Worm (Caenorhabditis elegans) whole organism, L1 larva: ENCODE results near the gene pek-1.
A peak's percentile ranks its signal among the peaks of the same experiment; 100 is the strongest.

Experiments used
- C04F5.9 ChIP-seq: sonication (generic microtip); optimal IDR thresholded peaks from 2 replicates; lab custom pipeline; 2016; ENCODE audit warnings: missing genetic modification characterization, missing compliant biosample characterization
- C16A3.4 ChIP-seq: fragments of 150-350 bp; optimal IDR thresholded peaks from 2 replicates; lab custom pipeline; 2014; ENCODE audit warnings: missing biosample characterization, missing genetic modification characterization
- Y116A8C.19 ChIP-seq: sonication (generic microtip); optimal IDR thresholded peaks from 2 replicates; lab custom pipeline; 2016; ENCODE audit warnings: missing compliant biosample characterization, missing genetic modification characterization, borderline replicate concordance
- ama-1 ChIP-seq: fragments of 150-350 bp; optimal IDR thresholded peaks from 2 replicates; lab custom pipeline; 2014
- blmp-1 ChIP-seq: fragments of 150-350 bp; optimal IDR thresholded peaks from 2 replicates; lab custom pipeline; 2014; ENCODE audit warnings: missing biosample characterization, missing genetic modification characterization
- ceh-63 ChIP-seq: fragments of 200-800 bp; sonication (Bioruptor generic); optimal IDR thresholded peaks from 2 replicates; lab custom pipeline; 2018; ENCODE audit warnings: mild to moderate bottlenecking, missing genetic modification characterization, missing compliant biosample characterization
- ceh-82 ChIP-seq, 3 experiments: fragments of 150-350 bp in 1 of 3; sonication (generic microtip) in 2 of 3; optimal IDR thresholded peaks; 2 replicates each; lab custom pipeline; 2014 to 2017; ENCODE audit warnings: missing biosample characterization in 3 of 3, missing genetic modification characterization in 3 of 3
- ceh-88 ChIP-seq: fragments of 200-800 bp; sonication (Bioruptor generic); IDR thresholded peaks from 2 replicates; pipeline ENCODE4 v1.3.6; 2022; ENCODE audit warnings: missing genetic modification characterization, missing compliant biosample characterization
- ceh-90 ChIP-seq: sonication (generic microtip); optimal IDR thresholded peaks from 2 replicates; lab custom pipeline; 2016; ENCODE audit warnings: missing genetic modification characterization, missing compliant biosample characterization
- ces-1 ChIP-seq: fragments of 150-350 bp; optimal IDR thresholded peaks from 2 replicates; lab custom pipeline; 2014; ENCODE audit warnings: missing biosample characterization, missing genetic modification reagents, missing genetic modification characterization
- dpl-1 ChIP-seq, 3 experiments: fragments of 150-350 bp in 2 of 3; sonication (generic microtip) in 1 of 3; optimal IDR thresholded peaks; 2 replicates each; lab custom pipeline; 2014 to 2017; ENCODE audit warnings: missing biosample characterization in 3 of 3, missing genetic modification characterization in 3 of 3, missing genetic modification reagents in 3 of 3
- dsc-1 ChIP-seq: sonication (generic microtip); optimal IDR thresholded peaks from 2 replicates; lab custom pipeline; 2016; ENCODE audit warnings: mild to moderate bottlenecking, missing genetic modification characterization, missing compliant biosample characterization
- efl-1 ChIP-seq, 4 experiments: fragments of 150-350 bp; optimal IDR thresholded peaks in 3 of 4; peaks in 1 of 4; 1 replicate in 1 of 4; 2 replicates in 3 of 4; lab custom pipeline; 2014; ENCODE audit warnings: missing biosample characterization in 2 of 4, missing genetic modification characterization in 2 of 4, missing genetic modification reagents in 2 of 4
- fkh-10 ChIP-seq: sonication (generic microtip); optimal IDR thresholded peaks from 2 replicates; lab custom pipeline; 2017; ENCODE audit warnings: missing biosample characterization, missing genetic modification reagents, missing genetic modification characterization
- fkh-4 ChIP-seq: sonication (generic microtip); optimal IDR thresholded peaks from 2 replicates; lab custom pipeline; 2016; ENCODE audit warnings: missing compliant biosample characterization, missing genetic modification characterization, borderline replicate concordance
- fkh-8 ChIP-seq: sonication (generic microtip); optimal IDR thresholded peaks from 2 replicates; lab custom pipeline; 2016; ENCODE audit warnings: mild to moderate bottlenecking, missing genetic modification characterization, missing compliant biosample characterization
- grh-1 ChIP-seq: fragments of 200-800 bp; sonication (Bioruptor generic); IDR thresholded peaks from 2 replicates; pipeline ENCODE4 v1.3.6; 2022; ENCODE audit warnings: missing genetic modification reagents, missing genetic modification characterization, missing compliant biosample characterization
- hlh-17 ChIP-seq: fragments of 200-800 bp; sonication (Bioruptor generic); optimal IDR thresholded peaks from 2 replicates; lab custom pipeline; 2018; ENCODE audit warnings: missing genetic modification characterization, mild to moderate bottlenecking, missing compliant biosample characterization, moderate library complexity, borderline replicate concordance
- hpl-2 ChIP-seq: fragments of 150-350 bp; optimal IDR thresholded peaks from 2 replicates; lab custom pipeline; 2014; ENCODE audit warnings: missing biosample characterization, missing genetic modification reagents, missing genetic modification characterization
- jun-1 ChIP-seq: fragments of 150-350 bp; optimal IDR thresholded peaks from 2 replicates; lab custom pipeline; 2014; ENCODE audit warnings: missing biosample characterization, missing genetic modification reagents, missing genetic modification characterization
- lin-14 ChIP-seq: fragments of 200-800 bp; sonication (Bioruptor generic); optimal IDR thresholded peaks from 2 replicates; lab custom pipeline; 2018; ENCODE audit warnings: mild to moderate bottlenecking, missing genetic modification characterization, moderate library complexity, missing compliant biosample characterization
- lin-15B ChIP-seq: fragments of 150-350 bp; sonication (generic microtip); optimal IDR thresholded peaks from 3 replicates; lab custom pipeline; 2014; ENCODE audit warnings: missing biosample characterization, missing genetic modification characterization
- lin-39 ChIP-seq: fragments of 150-350 bp; optimal IDR thresholded peaks from 2 replicates; lab custom pipeline; 2014; ENCODE audit warnings: missing biosample characterization, missing genetic modification reagents, missing genetic modification characterization
- lir-3 ChIP-seq: sonication (generic microtip); optimal IDR thresholded peaks from 2 replicates; lab custom pipeline; 2016; ENCODE audit warnings: mild to moderate bottlenecking, missing genetic modification characterization, moderate library complexity, missing compliant biosample characterization; ENCODE audit not compliant: poor library complexity
- lsy-2 ChIP-seq, 2 experiments: fragments of 150-350 bp; optimal IDR thresholded peaks; 2 replicates each; lab custom pipeline; 2014; ENCODE audit warnings: missing biosample characterization in 2 of 2, missing genetic modification characterization in 2 of 2
- mdl-1 ChIP-seq, 2 experiments: fragments of 150-350 bp; optimal IDR thresholded peaks; 2 replicates each; lab custom pipeline; 2014 to 2017; ENCODE audit warnings: missing biosample characterization in 2 of 2, missing genetic modification characterization in 2 of 2, inconsistent platforms in 1 of 2
- mep-1 ChIP-seq: fragments of 150-350 bp; optimal IDR thresholded peaks from 2 replicates; lab custom pipeline; 2014; ENCODE audit warnings: missing biosample characterization, missing genetic modification characterization
- nhr-11 ChIP-seq: fragments of 150-350 bp; optimal IDR thresholded peaks from 2 replicates; lab custom pipeline; 2014; ENCODE audit warnings: missing biosample characterization, missing genetic modification characterization
- nhr-19 ChIP-seq: fragments of 200-800 bp; sonication (Bioruptor generic); conservative IDR thresholded peaks from 2 replicates; pipeline ENCODE4 v1.3.6; 2022; ENCODE audit warnings: missing genetic modification characterization, missing compliant biosample characterization
- nhr-20 ChIP-seq: sonication (generic microtip); optimal IDR thresholded peaks from 2 replicates; lab custom pipeline; 2016; ENCODE audit warnings: mild to moderate bottlenecking, missing genetic modification characterization, missing compliant biosample characterization
- nhr-237 ChIP-seq: fragments of 150-350 bp; optimal IDR thresholded peaks from 2 replicates; lab custom pipeline; 2014; ENCODE audit warnings: missing biosample characterization, missing genetic modification characterization
- nhr-71 ChIP-seq: sonication (generic microtip); optimal IDR thresholded peaks from 2 replicates; lab custom pipeline; 2016; ENCODE audit warnings: mild to moderate bottlenecking, missing genetic modification characterization, moderate library complexity, missing compliant biosample characterization
- nhr-76 ChIP-seq: sonication (generic microtip); optimal IDR thresholded peaks from 2 replicates; lab custom pipeline; 2017; ENCODE audit warnings: missing biosample characterization, missing genetic modification characterization
- pax-3 ChIP-seq: fragments of 200-800 bp; sonication (Bioruptor generic); optimal IDR thresholded peaks from 2 replicates; lab custom pipeline; 2018; ENCODE audit warnings: mild to moderate bottlenecking, missing genetic modification characterization, moderate library complexity, missing compliant biosample characterization
- pqm-1 ChIP-seq: sonication (generic microtip); optimal IDR thresholded peaks from 3 replicates; lab custom pipeline; 2017; ENCODE audit warnings: missing biosample characterization, missing genetic modification characterization
- snpc-4 ChIP-seq: fragments of 150-350 bp; optimal IDR thresholded peaks from 2 replicates; lab custom pipeline; 2014; ENCODE audit warnings: missing biosample characterization, missing genetic modification characterization
- sptf-1 ChIP-seq: fragments of 150-350 bp; optimal IDR thresholded peaks from 2 replicates; lab custom pipeline; 2014; ENCODE audit warnings: missing biosample characterization, missing genetic modification characterization
- swsn-7 ChIP-seq: sonication (generic microtip); optimal IDR thresholded peaks from 2 replicates; lab custom pipeline; 2016; ENCODE audit warnings: missing genetic modification characterization, missing compliant biosample characterization
- tbx-2 ChIP-seq: sonication (generic microtip); optimal IDR thresholded peaks from 2 replicates; lab custom pipeline; 2016; ENCODE audit warnings: missing genetic modification characterization, missing compliant biosample characterization
- tlp-1 ChIP-seq: fragments of 150-350 bp; optimal IDR thresholded peaks from 2 replicates; lab custom pipeline; 2014; ENCODE audit warnings: missing biosample characterization, missing genetic modification characterization
- unc-130 ChIP-seq: fragments of 150-350 bp; optimal IDR thresholded peaks from 2 replicates; lab custom pipeline; 2017; ENCODE audit warnings: missing biosample characterization, missing genetic modification characterization, inconsistent platforms
- unc-30 ChIP-seq: sonication (generic microtip); optimal IDR thresholded peaks from 2 replicates; lab custom pipeline; 2017; ENCODE audit warnings: missing biosample characterization, missing genetic modification characterization
- unc-86 ChIP-seq: sonication (generic microtip); optimal IDR thresholded peaks from 2 replicates; lab custom pipeline; 2016; ENCODE audit warnings: missing genetic modification characterization, missing compliant biosample characterization
- unc-98 ChIP-seq: fragments of 200-800 bp; sonication (Bioruptor generic); IDR thresholded peaks from 2 replicates; pipeline ENCODE4 v1.3.6; 2022; ENCODE audit warnings: missing genetic modification characterization, missing compliant biosample characterization
- zip-4 ChIP-seq: fragments of 200-800 bp; sonication (Bioruptor generic); optimal IDR thresholded peaks from 2 replicates; lab custom pipeline; 2018; ENCODE audit warnings: mild to moderate bottlenecking, missing genetic modification characterization, moderate library complexity, missing compliant biosample characterization

pek-1 gene

ce11 chrX:11384534-11385441 lies 29.9 kb downstream of the pek-1 start, which contains the start of the genes F08B12.11 and prmn-1:
F08B12.11 (plus strand) TSS chrX:11385054.
prmn-1 (plus strand) TSS chrX:11385084.
- no peak for TF ChIP-seq sptf-1 (tag; lab: Kevin White, UChicago)
- no peak for TF ChIP-seq dsc-1 (tag; lab: Kevin White, UChicago)
- no peak for TF ChIP-seq ces-1
- peak; percentile 56 for TF ChIP-seq blmp-1 (tag; lab: Kevin White, UChicago)
- peak; percentile 24 for TF ChIP-seq lin-14 (GFP tag; lab: Kevin White, UChicago)
- TF ChIP-seq swsn-7 = no peak

ce11 chrX:11383359-11383758 lies 31.3 kb downstream of the pek-1 start:
- TF ChIP-seq blmp-1 (tag; lab: Kevin White, UChicago) (peak; percentile 9), Y116A8C.19 (no peak), lin-14 (GFP tag; lab: Kevin White, UChicago) (peak; percentile 75), dsc-1 (tag; lab: Kevin White, UChicago) (peak; percentile 34), nhr-71 (peak; percentile 28), nhr-237 (tag; lab: Kevin White, UChicago) (no peak), unc-86 (tag; lab: Kevin White, UChicago) (peak; percentile 13), tlp-1 (tag; lab: Kevin White, UChicago) (no peak), lir-3 (tag; lab: Kevin White, UChicago) (no peak)

- TF ChIP-seq C04F5.9 (tag; lab: Kevin White, UChicago) (no peak), lin-14 (GFP tag; lab: Kevin White, UChicago) (peak; percentile 85), hpl-2 (no peak), ama-1 (lab: Kevin White, UChicago) (no peak), ceh-90 (tag; lab: Kevin White, UChicago) (no peak), fkh-4 (tag; lab: Kevin White, UChicago) (peak; percentile 54), lin-39 (tag; lab: Kevin White, UChicago) (no peak), unc-98 (no peak), nhr-19 (GFP tag; lab: Robert Waterston, UW) (peak; percentile 63), ces-1 (no peak), fkh-10 (peak; percentile 70), fkh-8 (tag; lab: Kevin White, UChicago) (no peak), swsn-7 (peak; percentile 25), unc-30 (tag; lab: Kevin White, UChicago) (no peak), unc-130 (tag; lab: Kevin White, UChicago) (peak; percentile 60), nhr-20 (tag; lab: Kevin White, UChicago) (peak; percentile 35), blmp-1 (tag; lab: Kevin White, UChicago) (no peak), tbx-2 (peak; percentile 16), mdl-1 (tag; optimal IDR thresholded peaks at IDR 0.05; lab: Kevin White, UChicago) (no peak), ceh-82 (tag; optimal IDR thresholded peaks at IDR 0.05; lab: Kevin White, UChicago) (no peak), lsy-2 (tag; optimal IDR thresholded peaks at IDR 0.05; lab: Kevin White, UChicago) (peak in 1 of 2 experiments; percentile 28), hlh-17 (GFP tag; lab: Kevin White, UChicago) (no peak), pax-3 (tag; lab: Kevin White, UChicago) (no peak), efl-1 (optimal IDR thresholded peaks at IDR 0.05; lab: Kevin White, UChicago) (no peak), efl-1 (GFP tag; optimal IDR thresholded peaks at IDR 0.05 in 1 of 2; lab: Kevin White, UChicago) (peak in 1 of 2 experiments; percentile 63), lin-15B (tag; lab: Kevin White, UChicago) (no peak), nhr-11 (tag; lab: Kevin White, UChicago) (no peak), ceh-88 (GFP tag; lab: Robert Waterston, UW) (no peak), C16A3.4 (no peak), mep-1 (tag; lab: Kevin White, UChicago) (no peak), ceh-63 (GFP tag; lab: Kevin White, UChicago) (no peak), pqm-1 (tag; lab: Kevin White, UChicago) (no peak), nhr-76 (no peak), dpl-1 (GFP tag; optimal IDR thresholded peaks at IDR 0.05; lab: Kevin White, UChicago) (no peak), zip-4 (GFP tag; lab: Kevin White, UChicago) (no peak), grh-1 (GFP tag; lab: Robert Waterston, UW) (no peak), tlp-1 (tag; lab: Kevin White, UChicago) (no peak), snpc-4 (no peak), jun-1 (tag; lab: Kevin White, UChicago) (no peak)
Observed at ce11 chrX:11379135-11379781, 35.4 kb downstream of the pek-1 start.
